In the genomic region with DNA sequence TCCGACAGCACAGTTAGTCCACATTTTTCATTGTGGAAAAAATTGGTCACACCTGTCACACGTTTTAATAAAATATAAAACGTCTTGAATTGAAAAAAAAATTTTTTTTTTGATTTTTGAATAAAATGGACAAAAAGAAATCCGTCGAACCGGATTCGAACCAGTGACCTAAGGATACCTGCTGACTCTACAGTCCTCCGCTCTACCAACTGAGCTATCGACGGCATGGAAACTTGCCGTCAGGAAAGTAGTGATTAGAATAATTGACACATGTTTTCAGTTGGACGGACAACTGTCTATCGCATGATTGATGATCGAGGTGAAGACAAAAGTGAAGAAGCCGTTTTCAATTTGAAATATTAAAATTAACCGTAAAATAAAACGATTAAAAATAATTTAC, we compare ENCODE assay signal across 2 worm cellular contexts.
TF ChIP-seq lines count a peak whose summit lies in the region.

No protein-coding gene starts in this region.

TF ChIP-seq in whole organism, L4 larva, 104 proteins besides CTCF, POLR2A, EP300 and RAD21 (continues in another document):
- TF ChIP-seq mes-2 (tag; optimal IDR thresholded peaks at IDR 0.05; lab: Kevin White, UChicago; ENCODE audit: poor library complexity, severe bottlenecking) (peak; percentile 1), lin-13 (GFP tag; optimal IDR thresholded peaks at IDR 0.05; lab: Kevin White, UChicago) (no peak), dmd-8 (GFP tag; IDR thresholded peaks at IDR 0.05; lab: Robert Waterston, UW) (no peak), madf-5 (GFP tag; IDR thresholded peaks at IDR 0.05; lab: Robert Waterston, UW) (no peak), zip-11 (GFP tag; IDR thresholded peaks at IDR 0.05; lab: Robert Waterston, UW) (no peak), mdl-1 (tag; optimal IDR thresholded peaks at IDR 0.05; lab: Kevin White, UChicago) (no peak), zfp-3 (GFP tag; conservative IDR thresholded peaks at IDR 0.05; lab: Robert Waterston, UW) (no peak), pha-4 (GFP tag; IDR thresholded peaks at IDR 0.05; lab: Robert Waterston, UW) (peak; percentile 47; the same call in 1 of the 2 replicates), pha-4 (tag; optimal IDR thresholded peaks at IDR 0.05; lab: Kevin White, UChicago) (no peak), hlh-30 (tag; optimal IDR thresholded peaks at IDR 0.05; lab: Kevin White, UChicago; ENCODE audit: insufficient read depth) (peak; percentile 49), F26F4.8 (GFP tag; conservative IDR thresholded peaks at IDR 0.05; lab: Robert Waterston, UW) (no peak), jun-1 (tag; optimal IDR thresholded peaks at IDR 0.05; lab: Kevin White, UChicago) (no peak), Y105C5A.15 (GFP tag; IDR thresholded peaks at IDR 0.05; lab: Robert Waterston, UW) (no peak), dmd-9 (GFP tag; IDR thresholded peaks at IDR 0.05; lab: Robert Waterston, UW) (no peak), spr-1 (tag; optimal IDR thresholded peaks at IDR 0.05; lab: Kevin White, UChicago) (no peak), lin-29 (GFP tag; IDR thresholded peaks at IDR 0.05; lab: Robert Waterston, UW) (no peak), nhr-6 (tag; optimal IDR thresholded peaks at IDR 0.05; lab: Kevin White, UChicago) (no peak), madf-9 (GFP tag; conservative IDR thresholded peaks at IDR 0.05; lab: Robert Waterston, UW) (no peak), lin-15B (tag; optimal IDR thresholded peaks at IDR 0.05; lab: Kevin White, UChicago) (no peak), daf-19 (GFP tag; conservative IDR thresholded peaks at IDR 0.05; lab: Robert Waterston, UW) (no peak), cey-2 (tag; optimal IDR thresholded peaks at IDR 0.05; lab: Kevin White, UChicago; ENCODE audit: borderline replicate concordance, insufficient read depth) (no peak), dpl-1 (GFP tag; optimal IDR thresholded peaks at IDR 0.05; lab: Kevin White, UChicago) (no peak), php-3 (GFP tag; IDR thresholded peaks at IDR 0.05; lab: Robert Waterston, UW) (0 out of 2 replicates have a peak, but pooled peaks have one; percentile 30), lim-7 (GFP tag; IDR thresholded peaks at IDR 0.05; lab: Robert Waterston, UW) (peak; percentile 72), unc-62 (GFP tag; optimal IDR thresholded peaks at IDR 0.05 in 1 of 2; lab: Kevin White, UChicago) (no peak), unc-62 (tag; optimal IDR thresholded peaks at IDR 0.05; lab: Kevin White, UChicago) (no peak), hlh-11 (tag; optimal IDR thresholded peaks at IDR 0.05; lab: Kevin White, UChicago) (no peak), ztf-11 (tag; optimal IDR thresholded peaks at IDR 0.05; lab: Kevin White, UChicago) (no peak), F44E2.7 (GFP tag; IDR thresholded peaks at IDR 0.05; lab: Robert Waterston, UW) (no peak), ZK337.2 (GFP tag; IDR thresholded peaks at IDR 0.05; lab: Robert Waterston, UW) (no peak), nhr-76 (tag; optimal IDR thresholded peaks at IDR 0.05; lab: Kevin White, UChicago) (no peak), dmd-6 (GFP tag; IDR thresholded peaks at IDR 0.05; lab: Robert Waterston, UW) (0 out of 2 replicates have a peak, but pooled peaks have one; percentile 16), ztf-7 (tag; optimal IDR thresholded peaks at IDR 0.05; lab: Kevin White, UChicago) (no peak), aly-2 (tag; optimal IDR thresholded peaks at IDR 0.05; lab: Kevin White, UChicago) (no peak), F10B5.3 (tag; optimal IDR thresholded peaks at IDR 0.05; lab: Kevin White, UChicago) (no peak), nhr-77 (tag; optimal IDR thresholded peaks at IDR 0.05; lab: Kevin White, UChicago) (no peak), zag-1 (tag; optimal IDR thresholded peaks at IDR 0.05; lab: Kevin White, UChicago) (no peak), snpc-1.2 (GFP tag; IDR thresholded peaks at IDR 0.05; lab: Robert Waterston, UW) (peak; percentile 49; the same call in 1 of the 2 replicates), F49E8.2 (tag; optimal IDR thresholded peaks at IDR 0.05; lab: Kevin White, UChicago; ENCODE audit: borderline replicate concordance) (no peak), tag-97 (GFP tag; IDR thresholded peaks at IDR 0.05; lab: Robert Waterston, UW) (no peak), fkh-10 (GFP tag; optimal IDR thresholded peaks at IDR 0.05; lab: Kevin White, UChicago) (no peak), dve-1 (tag; optimal IDR thresholded peaks at IDR 0.05; lab: Kevin White, UChicago; ENCODE audit: insufficient read depth) (no peak), daf-16 (GFP tag; optimal IDR thresholded peaks at IDR 0.05; lab: Kevin White, UChicago) (no peak), daf-16 (tag; optimal IDR thresholded peaks at IDR 0.05; lab: Kevin White, UChicago) (peak; percentile 32)

TF ChIP-seq in whole organism, young adult, 124 proteins besides CTCF, POLR2A, EP300 and RAD21 (continues in another document):
- TF ChIP-seq tlf-1 (GFP tag; optimal IDR thresholded peaks at IDR 0.05; lab: Kevin White, UChicago): no peak
- no peak for TF ChIP-seq atf-7 (tag; optimal IDR thresholded peaks at IDR 0.05; lab: Kevin White, UChicago)
- TF ChIP-seq rpc-1 (optimal IDR thresholded peaks at IDR 0.05; lab: Kevin White, UChicago): peak; percentile 63
- peak; percentile 77 for TF ChIP-seq rpc-1 (tag; optimal IDR thresholded peaks at IDR 0.05; lab: Kevin White, UChicago)
- no peak for TF ChIP-seq Y67H2A.10 (GFP tag; conservative IDR thresholded peaks at IDR 0.05; lab: Robert Waterston, UW)
- TF ChIP-seq ets-4 (GFP tag; optimal IDR thresholded peaks at IDR 0.05; lab: Kevin White, UChicago): no peak
- TF ChIP-seq lin-35 (GFP tag; optimal IDR thresholded peaks at IDR 0.05; lab: Kevin White, UChicago): no peak
- TF ChIP-seq him-1 (tag; optimal IDR thresholded peaks at IDR 0.05; lab: Kevin White, UChicago): peak; percentile 6
- no peak for TF ChIP-seq ccch-3 (GFP tag; optimal IDR thresholded peaks at IDR 0.05; lab: Kevin White, UChicago)
- TF ChIP-seq ztf-3 (GFP tag; optimal IDR thresholded peaks at IDR 0.05; lab: Kevin White, UChicago): no peak
- TF ChIP-seq fkh-3 (tag; optimal IDR thresholded peaks at IDR 0.05; lab: Kevin White, UChicago): no peak
- no peak for TF ChIP-seq Y56A3A.18 (GFP tag; IDR thresholded peaks at IDR 0.05; lab: Robert Waterston, UW)
- no peak for TF ChIP-seq mel-28 (tag; optimal IDR thresholded peaks at IDR 0.05; lab: Kevin White, UChicago; ENCODE audit: borderline replicate concordance)
- TF ChIP-seq ceh-79 (tag; optimal IDR thresholded peaks at IDR 0.05; lab: Kevin White, UChicago): no peak
- TF ChIP-seq nhr-179 (tag; optimal IDR thresholded peaks at IDR 0.05; lab: Kevin White, UChicago): no peak
- no peak for TF ChIP-seq cebp-2 (GFP tag; IDR thresholded peaks at IDR 0.05; lab: Robert Waterston, UW)
- no peak for TF ChIP-seq F33H1.4 (GFP tag; IDR thresholded peaks at IDR 0.05; lab: Robert Waterston, UW)
- TF ChIP-seq bed-2 (GFP tag; IDR thresholded peaks at IDR 0.05; lab: Robert Waterston, UW): no peak
- TF ChIP-seq zfh-2 (GFP tag; conservative IDR thresholded peaks at IDR 0.05; lab: Robert Waterston, UW): no peak
- no peak for TF ChIP-seq dox-1 (GFP tag; IDR thresholded peaks at IDR 0.05; lab: Robert Waterston, UW)
- TF ChIP-seq die-1 (tag; optimal IDR thresholded peaks at IDR 0.05; lab: Kevin White, UChicago): peak; percentile 1
- TF ChIP-seq C06A6.2 (GFP tag; conservative IDR thresholded peaks at IDR 0.05; lab: Robert Waterston, UW): no peak
- no peak for TF ChIP-seq hlh-26 (GFP tag; conservative IDR thresholded peaks at IDR 0.05; lab: Robert Waterston, UW)
- no peak for TF ChIP-seq lin-40 (tag; optimal IDR thresholded peaks at IDR 0.05; lab: Kevin White, UChicago)
- no peak for TF ChIP-seq ztf-28 (GFP tag; IDR thresholded peaks at IDR 0.05; lab: Robert Waterston, UW)
- TF ChIP-seq ZK185.1 (tag; optimal IDR thresholded peaks at IDR 0.05; lab: Kevin White, UChicago; ENCODE audit: poor library complexity, severe bottlenecking): no peak
- TF ChIP-seq gei-17 (GFP tag; optimal IDR thresholded peaks at IDR 0.05; lab: Kevin White, UChicago): no peak
- TF ChIP-seq snpc-1.3 (tag; optimal IDR thresholded peaks at IDR 0.05; lab: Kevin White, UChicago; ENCODE audit: insufficient read depth): peak; percentile 43
- TF ChIP-seq akir-1 (GFP tag; optimal IDR thresholded peaks at IDR 0.05; lab: Kevin White, UChicago): no peak
- TF ChIP-seq unc-130 (GFP tag; optimal IDR thresholded peaks at IDR 0.05; lab: Kevin White, UChicago): no peak
- TF ChIP-seq T26A5.8 (tag; optimal IDR thresholded peaks at IDR 0.05; lab: Kevin White, UChicago): no peak
- TF ChIP-seq B0261.1 (tag; optimal IDR thresholded peaks at IDR 0.05; lab: Kevin White, UChicago): peak; percentile 60
- no peak for TF ChIP-seq repo-1 (tag; optimal IDR thresholded peaks at IDR 0.05; lab: Kevin White, UChicago)
- no peak for TF ChIP-seq lin-54 (GFP tag; optimal IDR thresholded peaks at IDR 0.05; lab: Kevin White, UChicago)
- TF ChIP-seq madf-3 (GFP tag; IDR thresholded peaks at IDR 0.05; lab: Robert Waterston, UW): no peak
- TF ChIP-seq ztf-25 (GFP tag; IDR thresholded peaks at IDR 0.05; lab: Robert Waterston, UW): 0 out of 2 replicates have a peak, but pooled peaks have one; percentile 18
- peak; percentile 63; the same call in 1 of the 2 replicates for TF ChIP-seq lin-26 (GFP tag; IDR thresholded peaks at IDR 0.05; lab: Robert Waterston, UW)
- no peak for TF ChIP-seq dpl-1 (GFP tag; optimal IDR thresholded peaks at IDR 0.05; lab: Kevin White, UChicago)
- TF ChIP-seq athp-1 (tag; optimal IDR thresholded peaks at IDR 0.05; lab: Kevin White, UChicago): no peak
- no peak for TF ChIP-seq Y95B8A.8 (GFP tag; IDR thresholded peaks at IDR 0.05; lab: Robert Waterston, UW)
- TF ChIP-seq ztf-6 (GFP tag; IDR thresholded peaks at IDR 0.05; lab: Robert Waterston, UW): no peak
- TF ChIP-seq rec-8 (tag; optimal IDR thresholded peaks at IDR 0.05; lab: Kevin White, UChicago): no peak
- TF ChIP-seq Y53F4B.3 (GFP tag; IDR thresholded peaks at IDR 0.05; lab: Robert Waterston, UW): no peak
- TF ChIP-seq nhr-90 (tag; optimal IDR thresholded peaks at IDR 0.05; lab: Kevin White, UChicago): no peak
- TF ChIP-seq snpc-1.1 (tag; optimal IDR thresholded peaks at IDR 0.05; lab: Kevin White, UChicago; ENCODE audit: insufficient read depth): no peak
- no peak for TF ChIP-seq xnd-1 (tag; optimal IDR thresholded peaks at IDR 0.05; lab: Kevin White, UChicago)
- no peak for TF ChIP-seq Y79H2A.3 (GFP tag; conservative IDR thresholded peaks at IDR 0.05; lab: Robert Waterston, UW)
- peak; percentile 30; the same call in 1 of the 2 replicates for TF ChIP-seq pbrm-1 (GFP tag; IDR thresholded peaks at IDR 0.05; lab: Robert Waterston, UW)
- no peak for TF ChIP-seq ceh-91 (GFP tag; IDR thresholded peaks at IDR 0.05; lab: Robert Waterston, UW)
- TF ChIP-seq sptf-2 (GFP tag; optimal IDR thresholded peaks at IDR 0.05; lab: Kevin White, UChicago): no peak
- no peak for TF ChIP-seq ceh-100 (GFP tag; IDR thresholded peaks at IDR 0.05; lab: Robert Waterston, UW)
